Fruit fly (Drosophila melanogaster) whole organism, wandering third instar larva: Measurements from ENCODE around the gene CG17572.
A peak's percentile ranks its signal among the peaks of the same experiment; 100 is the strongest.

ENCODE experiments used
- CG32264 ChIP-seq: fragments of 200-800 bp; sonication (Bioruptor generic); optimal IDR thresholded peaks from 2 replicates; lab custom pipeline; 2016; ENCODE audit warnings: missing biosample characterization, missing genetic modification characterization
- CrebA ChIP-seq: fragments of 200-800 bp; sonication (Bioruptor generic); optimal IDR thresholded peaks from 2 replicates; lab custom pipeline; 2016; ENCODE audit warnings: missing biosample characterization, mild to moderate bottlenecking, missing genetic modification characterization, borderline replicate concordance
- Dfd ChIP-seq: fragments of >200 bp; optimal IDR thresholded peaks from 2 replicates; lab custom pipeline; 2017; ENCODE audit warnings: missing biosample characterization, missing genetic modification characterization
- Dif ChIP-seq: fragments of 200-275, 200-300 bp; sonication (Bioruptor generic); optimal IDR thresholded peaks from 2 replicates; lab custom pipeline; 2018; ENCODE audit warnings: missing biosample characterization, missing genetic modification characterization; ENCODE audit not compliant: partially characterized antibody
- GATAd ChIP-seq: sonication (Bioruptor generic); optimal IDR thresholded peaks from 2 replicates; lab custom pipeline; 2016; ENCODE audit warnings: missing biosample characterization, missing genetic modification characterization
- HLH106 ChIP-seq: fragments of 200-800 bp; optimal IDR thresholded peaks from 3 replicates; lab custom pipeline; 2019; ENCODE audit warnings: missing biosample characterization, mild to moderate bottlenecking, missing genetic modification characterization, moderate library complexity
- Hnf4 ChIP-seq: fragments of 200-800 bp; sonication (Bioruptor generic); optimal IDR thresholded peaks from 2 replicates; lab custom pipeline; 2016; ENCODE audit warnings: missing biosample characterization, mild to moderate bottlenecking, missing genetic modification characterization
- Hr83 ChIP-seq: fragments of 200-300 bp; sonication (Bioruptor generic); optimal IDR thresholded peaks from 2 replicates; lab custom pipeline; 2016; ENCODE audit warnings: missing biosample characterization, mild to moderate bottlenecking, missing genetic modification characterization, moderate library complexity; ENCODE audit not compliant: poor library complexity, severe bottlenecking
- Jra ChIP-seq: sonication (Bioruptor generic); optimal IDR thresholded peaks from 2 replicates; lab custom pipeline; 2016; ENCODE audit warnings: missing biosample characterization, missing genetic modification characterization
- Myc ChIP-seq: fragments of >200 bp; optimal IDR thresholded peaks from 2 replicates; lab custom pipeline; 2017
- OdsH ChIP-seq: fragments of 200-800 bp; sonication (Bioruptor generic); optimal IDR thresholded peaks from 2 replicates; lab custom pipeline; 2016; ENCODE audit warnings: missing biosample characterization, mild to moderate bottlenecking, missing genetic modification characterization
- Rel ChIP-seq, 2 experiments: fragments of 200-800 bp; sonication (Bioruptor generic) in 1 of 2; optimal IDR thresholded peaks; 2 replicates in 1 of 2; 3 replicates in 1 of 2; lab custom pipeline; 2016 to 2019; ENCODE audit warnings: mild to moderate bottlenecking in 2 of 2, missing biosample characterization in 2 of 2, missing genetic modification characterization in 2 of 2, moderate library complexity in 1 of 2
- Sp1 ChIP-seq: fragments of 200-800 bp; sonication (Bioruptor generic); optimal IDR thresholded peaks from 3 replicates; lab custom pipeline; 2019; ENCODE audit warnings: missing biosample characterization, mild to moderate bottlenecking, missing genetic modification characterization, moderate library complexity
- Vsx2 ChIP-seq: fragments of 200-300, 225-300 bp; sonication (Bioruptor generic); optimal IDR thresholded peaks from 2 replicates; lab custom pipeline; 2018; ENCODE audit warnings: missing biosample characterization, missing genetic modification characterization; ENCODE audit not compliant: partially characterized antibody
- br ChIP-seq: fragments of 200-800 bp; sonication (Bioruptor generic); optimal IDR thresholded peaks from 2 replicates; lab custom pipeline; 2016; ENCODE audit warnings: missing biosample characterization, missing genetic modification characterization
- brk ChIP-seq: fragments of 200-800 bp; sonication (Bioruptor generic); optimal IDR thresholded peaks from 2 replicates; lab custom pipeline; 2016; ENCODE audit warnings: missing biosample characterization, mild to moderate bottlenecking, missing genetic modification characterization
- dmrt93B ChIP-seq: fragments of 200-800 bp; sonication (Bioruptor generic); optimal IDR thresholded peaks from 2 replicates; lab custom pipeline; 2018; ENCODE audit warnings: missing biosample characterization, mild to moderate bottlenecking, missing genetic modification characterization
- ey ChIP-seq: fragments of 200-800 bp; sonication (Bioruptor generic); optimal IDR thresholded peaks from 2 replicates; lab custom pipeline; 2016; ENCODE audit warnings: missing biosample characterization, missing genetic modification characterization
- foxo ChIP-seq, 2 experiments: fragments of 200-800 bp; sonication (Bioruptor generic); optimal IDR thresholded peaks; 2 replicates in 1 of 2; 3 replicates in 1 of 2; lab custom pipeline; 2016 to 2017; ENCODE audit warnings: missing biosample characterization in 2 of 2, missing genetic modification characterization in 2 of 2
- fru ChIP-seq: fragments of 200-800 bp; sonication (Bioruptor generic); optimal IDR thresholded peaks from 3 replicates; lab custom pipeline; 2016; ENCODE audit warnings: missing biosample characterization, mild to moderate bottlenecking, missing genetic modification characterization
- h ChIP-seq: fragments of 200-800 bp; sonication (Bioruptor generic); optimal IDR thresholded peaks from 3 replicates; lab custom pipeline; 2016; ENCODE audit warnings: missing biosample characterization, mild to moderate bottlenecking, missing genetic modification characterization
- jim ChIP-seq: fragments of 175-275, 200-325 bp; sonication (Bioruptor generic); optimal IDR thresholded peaks from 2 replicates; lab custom pipeline; 2016; ENCODE audit warnings: missing biosample characterization, mild to moderate bottlenecking, missing genetic modification characterization
- pan ChIP-seq: fragments of >200 bp; optimal IDR thresholded peaks from 2 replicates; lab custom pipeline; 2017
- psq ChIP-seq: fragments of 200-800 bp; sonication (Bioruptor generic); optimal IDR thresholded peaks from 3 replicates; lab custom pipeline; 2017; ENCODE audit warnings: missing biosample characterization, mild to moderate bottlenecking, missing genetic modification characterization, moderate library complexity
- rgr ChIP-seq: fragments of 200-800 bp; sonication (Bioruptor generic); optimal IDR thresholded peaks from 3 replicates; lab custom pipeline; 2016; ENCODE audit warnings: missing biosample characterization, mild to moderate bottlenecking, missing genetic modification characterization
- tai ChIP-seq: sonication (Bioruptor generic); optimal IDR thresholded peaks from 2 replicates; lab custom pipeline; 2016; ENCODE audit warnings: missing biosample characterization, missing genetic modification characterization
- usp ChIP-seq: fragments of >200 bp; optimal IDR thresholded peaks from 2 replicates; lab custom pipeline; 2017; ENCODE audit warnings: missing biosample characterization, missing genetic modification characterization
- woc ChIP-seq: sonication (Bioruptor generic); optimal IDR thresholded peaks from 2 replicates; lab custom pipeline; 2016; ENCODE audit warnings: missing biosample characterization, mild to moderate bottlenecking, missing genetic modification characterization

The CG17572 gene

DNA sequence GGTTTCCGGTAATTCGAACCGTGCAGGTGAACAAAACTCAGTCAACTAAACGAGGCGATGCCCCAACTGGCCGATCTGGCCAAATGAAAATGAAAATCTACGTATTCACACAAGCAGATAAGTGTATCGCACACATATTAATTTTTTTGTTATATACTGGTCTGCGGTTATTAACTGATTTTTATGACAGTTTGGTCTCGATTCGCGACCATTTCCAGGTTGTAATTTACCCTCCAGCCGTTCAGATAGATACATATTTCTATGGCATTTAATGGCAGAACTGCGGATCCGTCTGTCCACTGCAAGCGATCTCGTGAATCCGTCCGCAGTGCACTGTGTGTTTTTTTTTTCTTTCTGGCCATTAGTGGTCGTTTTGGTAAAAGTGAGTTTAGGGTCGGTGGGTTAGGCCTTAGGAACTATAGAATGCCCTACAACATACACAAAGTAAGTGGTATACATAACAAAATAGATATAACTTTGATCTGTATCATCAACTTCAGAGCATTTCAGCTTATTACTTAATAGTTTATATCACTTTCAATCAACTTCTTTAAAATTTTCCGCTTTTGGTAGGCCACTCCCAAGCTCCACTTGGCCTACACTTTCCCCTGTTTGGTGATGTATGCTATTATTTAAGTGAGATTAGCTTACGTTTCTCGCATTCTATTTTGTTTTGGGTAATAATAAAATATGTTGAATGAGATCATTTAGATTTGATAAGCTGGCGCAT, at the start of gene CG17572:
Gene CG17572, minus strand, starts transcription at position 51 of the 730 bp plus-strand sequence.
- TF ChIP-seq Sp1 (GFP tag; lab: Kevin White, UChicago), result no peak
- TF ChIP-seq Hr83 (GFP tag; lab: Kevin White, UChicago), result no peak
- no peak for TF ChIP-seq GATAd (GFP tag; lab: Kevin White, UChicago)
- TF ChIP-seq Vsx2 (GFP tag; lab: Kevin White, UChicago), result no peak
- TF ChIP-seq fru (GFP tag; lab: Kevin White, UChicago), result no peak
- TF ChIP-seq rgr (GFP tag; lab: Kevin White, UChicago), result no peak
- no peak for TF ChIP-seq OdsH (GFP tag; lab: Kevin White, UChicago)
- TF ChIP-seq Dfd (GFP tag; lab: Kevin White, UChicago), result no peak

dm6 chr2L:19123472-19124070, 49.6 kb upstream of the CG17572 start, which contains the start of gene Phb1:
Gene Phb1 (minus strand): TSS chr2L:19123869.
- TF ChIP-seq Myc (lab: Kevin White, UChicago) (peak; percentile 15), CrebA (no peak)

DNA sequence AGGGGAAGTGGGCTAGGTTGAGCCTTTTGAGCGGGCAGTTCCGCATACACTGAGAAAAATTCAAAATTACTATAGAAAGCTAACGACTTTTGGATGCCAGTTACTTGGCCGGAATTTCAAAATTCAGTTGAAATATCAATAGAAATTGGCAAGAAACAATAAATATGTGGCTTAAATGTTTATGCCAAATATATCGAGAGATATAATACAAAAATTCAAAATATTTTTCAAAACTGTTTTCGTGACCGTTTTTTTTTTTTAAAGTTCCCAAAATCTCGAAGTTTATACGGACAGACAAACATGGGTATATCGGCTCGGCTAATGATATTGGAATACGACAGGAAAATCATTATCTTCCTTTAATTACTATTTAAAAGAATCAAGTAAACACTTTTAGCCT, 47.0 kb upstream of the CG17572 start:
- TF ChIP-seq Myc (lab: Kevin White, UChicago) (no peak), foxo (GFP tag; optimal IDR thresholded peaks at IDR 0.05; lab: Kevin White, UChicago) (peak in 1 of 2 experiments; percentile 26), Hnf4 (GFP tag; lab: Kevin White, UChicago) (no peak), ey (GFP tag; lab: Kevin White, UChicago) (no peak), OdsH (GFP tag; lab: Kevin White, UChicago) (peak; percentile 5), fru (GFP tag; lab: Kevin White, UChicago) (peak; percentile 41), woc (GFP tag; lab: Kevin White, UChicago) (no peak)

- TF ChIP-seq CrebA, result no peak
- no peak for TF ChIP-seq psq (GFP tag; lab: Kevin White, UChicago)
- TF ChIP-seq HLH106, result peak; percentile 22
- no peak for TF ChIP-seq brk (GFP tag; lab: Kevin White, UChicago)
- TF ChIP-seq Rel (GFP tag; optimal IDR thresholded peaks at IDR 0.05; lab: Kevin White, UChicago), result no peak
- peak; percentile 92 for TF ChIP-seq Rel (tag; optimal IDR thresholded peaks at IDR 0.05; lab: Kevin White, UChicago)
- no peak for TF ChIP-seq pan (lab: Kevin White, UChicago)
- TF ChIP-seq, all 38 proteins: peak for 2
Observed at dm6 chr2L:19120196-19120950, 46.4 kb upstream of the CG17572 start, which contains the start of gene Ddc. Gene Ddc (minus strand): TSS chr2L:19120306.

dm6 chr2L:19114183-19114776, 40.3 kb upstream of the CG17572 start, which contains the start of gene CG10561:
Gene CG10561 (plus strand): TSS chr2L:19114401.
- no peak for TF ChIP-seq br
- no peak for TF ChIP-seq Rel (GFP tag; optimal IDR thresholded peaks at IDR 0.05; lab: Kevin White, UChicago)
- peak; percentile 18 for TF ChIP-seq Rel (tag; optimal IDR thresholded peaks at IDR 0.05; lab: Kevin White, UChicago)
- TF ChIP-seq, all 38 proteins: peak for 1

DNA sequence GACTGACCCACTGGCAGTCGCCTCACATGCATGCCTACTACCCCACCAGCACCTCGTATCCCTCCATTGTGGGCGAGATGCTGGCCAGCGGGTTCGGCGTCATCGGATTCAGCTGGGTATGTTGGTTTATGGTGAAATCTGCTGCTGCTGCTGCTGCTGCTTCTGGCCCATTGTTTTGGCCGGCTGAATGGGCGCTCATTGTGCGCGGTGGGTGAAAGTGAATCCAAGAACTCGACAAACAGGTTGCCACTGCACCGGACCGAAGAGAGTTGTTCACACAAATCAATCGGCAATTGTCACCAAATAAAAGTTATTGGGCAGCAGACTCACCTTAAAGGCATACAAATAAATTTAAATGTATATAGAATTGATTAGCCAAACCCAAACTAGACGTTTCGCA, 38.3 kb upstream of the CG17572 start:
- TF ChIP-seq dmrt93B (no peak), CrebA (no peak)

dm6 chr2L:19111729-19112128, 37.8 kb upstream of the CG17572 start:
- TF ChIP-seq CG32264 (GFP tag; lab: Kevin White, UChicago), result no peak
- TF ChIP-seq rgr (GFP tag; lab: Kevin White, UChicago), result no peak
- no peak for TF ChIP-seq HLH106
- no peak for TF ChIP-seq fru (GFP tag; lab: Kevin White, UChicago)
- TF ChIP-seq Rel (GFP tag; optimal IDR thresholded peaks at IDR 0.05; lab: Kevin White, UChicago), result no peak
- no peak for TF ChIP-seq Rel (tag; optimal IDR thresholded peaks at IDR 0.05; lab: Kevin White, UChicago)
- no peak for TF ChIP-seq GATAd (GFP tag; lab: Kevin White, UChicago)
- no peak for TF ChIP-seq h (GFP tag; lab: Kevin White, UChicago)
- TF ChIP-seq jim (GFP tag; lab: Kevin White, UChicago), result no peak
- TF ChIP-seq Dif, result no peak
- no peak for TF ChIP-seq Jra (GFP tag; lab: Kevin White, UChicago)
- TF ChIP-seq Hr83 (GFP tag; lab: Kevin White, UChicago), result no peak
- TF ChIP-seq Hnf4 (GFP tag; lab: Kevin White, UChicago), result no peak
- no peak for TF ChIP-seq Sp1 (GFP tag; lab: Kevin White, UChicago)
- no peak for TF ChIP-seq pan (lab: Kevin White, UChicago)
- no peak for TF ChIP-seq usp (GFP tag; lab: Kevin White, UChicago)
- TF ChIP-seq tai (GFP tag; lab: Kevin White, UChicago), result no peak
- TF ChIP-seq foxo (GFP tag; optimal IDR thresholded peaks at IDR 0.05; lab: Kevin White, UChicago), result no peak
- no peak for TF ChIP-seq OdsH (GFP tag; lab: Kevin White, UChicago)
- no peak for TF ChIP-seq dmrt93B
